Fruit fly (Drosophila melanogaster): Measurements from ENCODE around the gene grn.

grn gene

dm6 chr3R:8119457-8120337, 61.5 kb downstream of the grn start (continued):
- TF ChIP-seq pros (GFP tag; optimal IDR thresholded peaks at IDR 0.05) (no peak), Med (GFP tag) (peak; percentile 81), Abd-B (GFP tag; optimal IDR thresholded peaks at IDR 0.05) (peak; percentile 35), Jarid2 (GFP tag; optimal IDR thresholded peaks at IDR 0.05) (peak; percentile 5), gsb (GFP tag; IDR thresholded peaks at IDR 0.05) (no peak), Doc3 (GFP tag; IDR thresholded peaks at IDR 0.05; ENCODE audit: partially characterized antibody) (no peak), CG6683 (GFP tag; optimal IDR thresholded peaks at IDR 0.05) (peak; percentile 49), Hand (GFP tag; optimal IDR thresholded peaks at IDR 0.05) (peak; percentile 45), CG4328 (GFP tag; optimal IDR thresholded peaks at IDR 0.05) (peak; percentile 34), twi (tag; optimal IDR thresholded peaks at IDR 0.05) (peak; percentile 10), MESR4 (GFP tag; optimal IDR thresholded peaks at IDR 0.05) (no peak), CG15696 (tag; optimal IDR thresholded peaks at IDR 0.05) (peak; percentile 22), ase (GFP tag; IDR thresholded peaks at IDR 0.05) (peak; percentile 43; the same call in 1 of the 3 replicates), CG8924 (tag; optimal IDR thresholded peaks at IDR 0.05) (peak; percentile 83), CG14965 (GFP tag; optimal IDR thresholded peaks at IDR 0.05; ENCODE audit: borderline replicate concordance) (no peak), fd3F (GFP tag; optimal IDR thresholded peaks at IDR 0.05) (peak; percentile 75), E2f1 (GFP tag; IDR thresholded peaks at IDR 0.05) (peak; percentile 69), salm (tag; optimal IDR thresholded peaks at IDR 0.05) (peak; percentile 39), CG1832 (GFP tag; optimal IDR thresholded peaks at IDR 0.05) (peak; percentile 42), CG6272 (GFP tag; IDR thresholded peaks at IDR 0.05) (peak; percentile 57), wor (GFP tag; IDR thresholded peaks at IDR 0.05) (peak; percentile 41; the same call in 1 of the 2 replicates), al (GFP tag; IDR thresholded peaks at IDR 0.05) (peak; percentile 83), CG7556 (GFP tag; optimal IDR thresholded peaks at IDR 0.05) (peak; percentile 57), gem (tag; optimal IDR thresholded peaks at IDR 0.05) (peak; percentile 87), croc (GFP tag; conservative IDR thresholded peaks at IDR 0.05) (peak; percentile 25; the same call in 2 of the 3 replicates), CG11247 (GFP tag; IDR thresholded peaks at IDR 0.05) (peak; percentile 5; the same call in 1 of the 2 replicates), CG10431 (GFP tag; optimal IDR thresholded peaks at IDR 0.05) (peak; percentile 5), CG10565 (GFP tag; optimal IDR thresholded peaks at IDR 0.05) (no peak), run (tag; optimal IDR thresholded peaks at IDR 0.05) (peak; percentile 62), CG7357 (GFP tag; IDR thresholded peaks at IDR 0.05) (peak; percentile 45; the same call in 2 of the 3 replicates), Nf-YB (GFP tag; optimal IDR thresholded peaks at IDR 0.05) (peak; percentile 33), Ravus (GFP tag; IDR thresholded peaks at IDR 0.05) (no peak; the same call in 1 of the 2 replicates), bcd (GFP tag; optimal IDR thresholded peaks at IDR 0.05) (peak; percentile 47), Hsf (GFP tag; optimal IDR thresholded peaks at IDR 0.05) (no peak), CG18619 (GFP tag; optimal IDR thresholded peaks at IDR 0.05) (peak; percentile 50), CG10979 (tag; optimal IDR thresholded peaks at IDR 0.05) (peak; percentile 36), CG13123 (GFP tag; optimal IDR thresholded peaks at IDR 0.05) (no peak), CG10321 (GFP tag; IDR thresholded peaks at IDR 0.05) (0 out of 2 replicates have a peak, but pooled peaks have one; percentile 34), CG8290 (GFP tag; optimal IDR thresholded peaks at IDR 0.05) (no peak), CG8290 (tag; optimal IDR thresholded peaks at IDR 0.05) (peak in 1 of 2 experiments; percentile 87), CG18011 (GFP tag; optimal IDR thresholded peaks at IDR 0.05) (peak; percentile 3), CG3847 (GFP tag; IDR thresholded peaks at IDR 0.05) (peak; percentile 59), pfk (GFP tag; optimal IDR thresholded peaks at IDR 0.05) (peak; percentile 29), HmgZ (tag; optimal IDR thresholded peaks at IDR 0.05) (peak; percentile 60), zf30C (GFP tag; optimal IDR thresholded peaks at IDR 0.05) (peak; percentile 81), Lpt (GFP tag; optimal IDR thresholded peaks at IDR 0.05) (no peak), Aef1 (GFP tag; IDR thresholded peaks at IDR 0.05) (peak; percentile 71), jigr1 (GFP tag; IDR thresholded peaks at IDR 0.05) (0 out of 3 replicates have a peak, but pooled peaks have one; percentile 38)

Data from whole organism, embryonic.